Worm (Caenorhabditis elegans): Measurements from ENCODE around the gene Y54G11A.14.
"Not testable (repeated sequence)": the region's sequence is repeated elsewhere in the genome, so short reads cannot be mapped to it uniquely, and the experiment has no call there.

ce11 chrII:14344166-14344565, 26.2 kb downstream of the Y54G11A.14 start, which contains the start of gene ddl-3:
- TF ChIP-seq aly-2 (tag; optimal IDR thresholded peaks at IDR 0.05); dpl-1 (GFP tag; optimal IDR thresholded peaks at IDR 0.05); nhr-11 (tag; optimal IDR thresholded peaks at IDR 0.05); nhr-77 (tag; optimal IDR thresholded peaks at IDR 0.05); tlp-1 (tag; optimal IDR thresholded peaks at IDR 0.05); nhr-90 (tag; optimal IDR thresholded peaks at IDR 0.05; ENCODE audit: poor library complexity); ces-1 (GFP tag; optimal IDR thresholded peaks at IDR 0.05); blmp-1 (tag; optimal IDR thresholded peaks at IDR 0.05); unc-98 (GFP tag; IDR thresholded peaks at IDR 0.05); nhr-237 (tag; optimal IDR thresholded peaks at IDR 0.05): not testable (repeated sequence)
